Fruit fly (Drosophila melanogaster): ENCODE data around the gene CG5112.

Gene CG5112

DNA sequence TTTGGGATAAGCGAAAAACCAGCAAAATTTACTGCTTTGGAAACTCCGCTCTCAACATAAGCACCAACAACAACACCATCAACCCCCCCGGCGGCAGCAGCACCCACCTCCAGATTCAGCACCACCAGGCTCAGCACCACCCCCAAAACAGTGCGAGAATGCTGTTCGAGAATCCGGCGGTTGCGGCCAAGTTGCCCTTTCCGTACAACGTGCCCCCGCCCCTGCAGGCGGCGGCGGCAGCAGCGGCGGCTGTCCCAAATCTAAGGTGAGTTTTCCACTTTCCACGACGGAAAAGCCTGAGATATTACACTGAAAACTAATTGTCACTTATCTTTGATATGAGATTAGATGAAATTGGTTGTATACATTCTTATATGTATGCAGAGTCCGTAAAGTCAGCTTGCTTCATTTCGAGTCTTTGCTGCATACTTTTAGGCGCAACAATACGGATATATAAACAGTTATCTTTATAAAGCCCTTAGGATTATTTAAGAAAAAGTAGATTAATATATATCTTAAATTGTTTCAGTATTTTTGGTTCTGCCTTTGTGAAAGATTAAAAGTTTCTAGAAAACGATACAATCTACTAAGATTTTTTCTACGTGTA is 28.3 kb downstream of the CG5112 start (continued):
- TF ChIP-seq trem (tag; optimal IDR thresholded peaks at IDR 0.05) (peak; percentile 7), CG17385 (GFP tag; optimal IDR thresholded peaks at IDR 0.05) (peak; percentile 2), HHEX (GFP tag; optimal IDR thresholded peaks at IDR 0.05) (peak; percentile 25), CG7839 (tag; optimal IDR thresholded peaks at IDR 0.05) (peak; percentile 38), Asciz (GFP tag; optimal IDR thresholded peaks at IDR 0.05) (peak; percentile 17), CG12391 (tag; optimal IDR thresholded peaks at IDR 0.05) (peak; percentile 23), eve (GFP tag; optimal IDR thresholded peaks at IDR 0.05) (peak in 1 of 2 experiments; percentile 39), Dip2 (GFP tag; IDR thresholded peaks at IDR 0.05) (0 out of 2 replicates have a peak, but pooled peaks have one; percentile 11), nerfin-2 (GFP tag; IDR thresholded peaks at IDR 0.05; ENCODE audit: partially characterized antibody) (no peak), CG6813 (GFP tag; optimal IDR thresholded peaks at IDR 0.05) (peak; percentile 4), oc (tag; optimal IDR thresholded peaks at IDR 0.05) (peak; percentile 30), Fer3 (tag; optimal IDR thresholded peaks at IDR 0.05) (peak; percentile 14), Sox102F (GFP tag; optimal IDR thresholded peaks at IDR 0.05) (peak; percentile 34), BtbVII (GFP tag; optimal IDR thresholded peaks at IDR 0.05) (peak; percentile 1), CG6254 (GFP tag; optimal IDR thresholded peaks at IDR 0.05) (peak; percentile 23), Hsf (GFP tag; optimal IDR thresholded peaks at IDR 0.05) (peak; percentile 15), CG11695 (GFP tag; IDR thresholded peaks at IDR 0.05) (0 out of 3 replicates have a peak, but pooled peaks have one; percentile 33), CG7556 (GFP tag; optimal IDR thresholded peaks at IDR 0.05) (peak; percentile 54), CG13775 (GFP tag; optimal IDR thresholded peaks at IDR 0.05) (peak; percentile 5), CG15269 (tag; optimal IDR thresholded peaks at IDR 0.05) (peak; percentile 25), CG14014 (GFP tag; IDR thresholded peaks at IDR 0.05) (no peak), ci (GFP tag; IDR thresholded peaks at IDR 0.05) (no peak), CG18476 (GFP tag; optimal IDR thresholded peaks at IDR 0.05) (peak; percentile 31), CG2120 (GFP tag; optimal IDR thresholded peaks at IDR 0.05) (peak; percentile 14), zfh1 (GFP tag; IDR thresholded peaks at IDR 0.05) (no peak), Sox100B (GFP tag; optimal IDR thresholded peaks at IDR 0.05) (peak; percentile 41), CG17829 (tag; optimal IDR thresholded peaks at IDR 0.05) (peak; percentile 22), D19A (tag; optimal IDR thresholded peaks at IDR 0.05) (peak; percentile 15), phol (tag; optimal IDR thresholded peaks at IDR 0.05) (peak; percentile 36), grau (tag; optimal IDR thresholded peaks at IDR 0.05) (peak; percentile 44), CG9727 (GFP tag; optimal IDR thresholded peaks at IDR 0.05) (peak; percentile 7), CG3065 (GFP tag; optimal IDR thresholded peaks at IDR 0.05) (no peak)

DNA sequence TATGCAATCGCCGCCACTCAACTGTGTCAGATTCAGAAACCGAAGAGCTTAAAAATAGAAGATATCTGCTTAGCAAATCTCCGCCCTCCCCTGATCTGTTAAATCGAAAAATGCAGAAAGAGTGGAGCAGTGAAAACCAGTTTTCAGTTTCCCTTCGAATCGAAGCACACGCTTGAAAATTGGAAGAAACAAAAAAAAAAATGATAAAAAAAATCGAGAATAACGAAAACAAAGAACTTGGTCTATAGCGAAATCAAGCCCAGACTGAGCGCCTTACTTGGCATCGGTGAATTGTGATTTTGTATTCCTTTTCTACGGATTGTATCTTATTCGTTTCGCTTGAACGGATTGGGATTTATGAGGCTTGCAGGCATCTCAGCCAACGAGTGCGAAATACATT is 38.0 kb downstream of the CG5112 start:
- peak; percentile 60 for TF ChIP-seq nom (GFP tag; optimal IDR thresholded peaks at IDR 0.05)
- no peak for TF ChIP-seq CG17802 (tag; optimal IDR thresholded peaks at IDR 0.05)
- peak; percentile 80; the same call in 1 of the 4 replicates for TF ChIP-seq chinmo (GFP tag; IDR thresholded peaks at IDR 0.05; ENCODE audit: partially characterized antibody)

DNA sequence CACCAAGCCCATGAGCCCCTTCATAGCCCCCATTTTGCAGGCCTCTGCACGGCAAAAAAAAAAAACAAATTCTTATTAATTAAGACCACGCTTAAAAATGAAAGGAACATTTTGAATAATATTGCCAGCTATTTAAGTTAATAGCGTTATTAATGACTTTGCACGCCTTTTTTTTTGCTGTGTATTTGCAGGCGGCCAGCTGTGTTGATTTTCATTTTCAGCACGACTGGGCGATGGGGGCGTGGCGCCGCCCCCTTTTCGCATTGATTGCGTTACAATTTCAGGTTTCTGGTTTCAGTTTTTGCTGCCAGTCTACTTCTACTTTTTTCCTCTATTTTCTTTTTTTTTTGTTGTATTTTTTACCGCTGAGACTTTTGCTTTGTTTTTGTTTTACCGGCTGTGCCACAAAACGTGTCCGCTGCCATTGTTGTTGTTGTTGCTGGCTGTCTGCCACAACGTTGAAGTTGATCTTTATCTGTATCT is 40.7 kb downstream of the CG5112 start:
- TF ChIP-seq CG1792 (GFP tag; optimal IDR thresholded peaks at IDR 0.05) (peak; percentile 11), CG4282 (GFP tag; optimal IDR thresholded peaks at IDR 0.05) (no peak), ac (GFP tag; optimal IDR thresholded peaks at IDR 0.05) (no peak), ab (GFP tag; optimal IDR thresholded peaks at IDR 0.05) (no peak), Side (GFP tag; optimal IDR thresholded peaks at IDR 0.05) (no peak), bsh (GFP tag; optimal IDR thresholded peaks at IDR 0.05) (peak in 1 of 2 experiments; percentile 87), CG7745 (tag; optimal IDR thresholded peaks at IDR 0.05) (no peak), zf30C (GFP tag; optimal IDR thresholded peaks at IDR 0.05) (no peak), CG10959 (GFP tag; IDR thresholded peaks at IDR 0.05) (no peak), Mad (GFP tag; optimal IDR thresholded peaks at IDR 0.05) (no peak), tup (GFP tag; optimal IDR thresholded peaks at IDR 0.05) (no peak), CG6654 (GFP tag; optimal IDR thresholded peaks at IDR 0.05) (no peak), Bteb2 (GFP tag; optimal IDR thresholded peaks at IDR 0.05) (no peak), CG9932 (GFP tag; IDR thresholded peaks at IDR 0.05) (peak; percentile 27; the same call in 1 of the 2 replicates)
